Worm (Caenorhabditis elegans) whole organism, L4 larva: ENCODE data around the gene F22F7.8.

Experiments
- Y5F2A.4 ChIP-seq: fragments of 200-800 bp; sonication (Bioruptor generic); optimal IDR thresholded peaks from 2 replicates; lab custom pipeline; 2018; ENCODE audit warnings: mild to moderate bottlenecking, missing genetic modification characterization, missing compliant biosample characterization
- ama-1 ChIP-seq: fragments of 150-350 bp; optimal IDR thresholded peaks from 2 replicates; lab custom pipeline; 2014; ENCODE audit warnings: inconsistent platforms, mixed read lengths
- ceh-82 ChIP-seq: sonication (generic microtip); optimal IDR thresholded peaks from 2 replicates; lab custom pipeline; 2017; ENCODE audit warnings: missing biosample characterization, missing genetic modification characterization
- daf-8 ChIP-seq: fragments of 200-800 bp; sonication (Bioruptor generic); IDR thresholded peaks from 2 replicates; pipeline ENCODE4 v1.3.6; 2022; ENCODE audit warnings: missing genetic modification characterization, missing compliant biosample characterization
- dpl-1 ChIP-seq: fragments of 150-350 bp; optimal IDR thresholded peaks from 2 replicates; lab custom pipeline; 2014; ENCODE audit warnings: missing biosample characterization, missing genetic modification reagents, missing genetic modification characterization
- egl-27 ChIP-seq: sonication (generic microtip); optimal IDR thresholded peaks from 3 replicates; lab custom pipeline; 2017; ENCODE audit warnings: missing biosample characterization, missing genetic modification reagents, missing genetic modification characterization
- fkh-10 ChIP-seq: fragments of 150-350 bp; optimal IDR thresholded peaks from 2 replicates; lab custom pipeline; 2014; ENCODE audit warnings: missing biosample characterization, missing genetic modification reagents, missing genetic modification characterization
- nhr-102 ChIP-seq: sonication (generic microtip); optimal IDR thresholded peaks from 2 replicates; lab custom pipeline; 2016; ENCODE audit warnings: mild to moderate bottlenecking, missing genetic modification characterization, moderate library complexity, missing compliant biosample characterization
- nhr-41 ChIP-seq: fragments of 200-800 bp; sonication (Bioruptor generic); IDR thresholded peaks from 2 replicates; pipeline ENCODE4 v1.3.6; 2022; ENCODE audit warnings: missing genetic modification reagents, missing genetic modification characterization, missing compliant biosample characterization
- nhr-77 ChIP-seq: fragments of 150-350 bp; optimal IDR thresholded peaks from 2 replicates; lab custom pipeline; 2014; ENCODE audit warnings: missing biosample characterization, missing genetic modification characterization
- pqm-1 ChIP-seq: sonication (generic microtip); optimal IDR thresholded peaks from 2 replicates; lab custom pipeline; 2017; ENCODE audit warnings: missing biosample characterization, missing genetic modification characterization
- set-16 ChIP-seq: fragments of 200-800 bp; sonication (Bioruptor generic); IDR thresholded peaks from 2 replicates; pipeline ENCODE4 v1.3.6; 2022; ENCODE audit warnings: missing genetic modification reagents, missing genetic modification characterization, missing compliant biosample characterization
- unc-62 ChIP-seq, 3 experiments: fragments of 150-350 bp in 1 of 3; sonication (generic microtip); optimal IDR thresholded peaks in 2 of 3; peaks in 1 of 3; 1 replicate in 1 of 3; 2 replicates in 2 of 3; lab custom pipeline; 2014 to 2017; ENCODE audit warnings: missing biosample characterization in 3 of 3, missing genetic modification characterization in 3 of 3, missing genetic modification reagents in 3 of 3, missing genotype in 1 of 3
- zag-1 ChIP-seq: fragments of 150-350 bp; optimal IDR thresholded peaks from 2 replicates; lab custom pipeline; 2014; ENCODE audit warnings: missing biosample characterization, missing genetic modification characterization

DNA sequence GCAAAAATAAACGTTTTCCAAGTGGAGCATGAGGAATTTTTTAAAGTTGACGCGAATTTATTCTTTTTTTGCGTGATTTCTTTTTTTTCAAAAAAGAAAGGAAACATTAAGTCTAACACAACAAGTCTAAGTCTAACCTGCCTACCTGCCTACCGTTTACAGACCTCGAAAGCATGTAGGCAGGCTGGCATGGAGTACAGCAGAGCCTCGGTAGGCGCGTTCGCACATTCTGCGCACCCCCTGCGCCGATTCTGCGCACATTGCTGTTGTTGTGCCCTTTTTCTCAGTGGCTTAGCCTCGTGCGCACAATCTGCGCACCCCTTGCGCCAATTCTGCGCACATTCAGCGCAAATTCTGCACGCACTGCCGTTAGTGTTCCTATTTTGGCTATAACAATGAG is 37.9 kb downstream of the F22F7.8 start:
- TF ChIP-seq ama-1 (lab: Kevin White, UChicago) (no peak), nhr-41 (GFP tag; lab: Robert Waterston, UW) (no peak), zag-1 (no peak), egl-27 (tag; lab: Kevin White, UChicago) (no peak), nhr-77 (tag; lab: Kevin White, UChicago) (no peak), Y5F2A.4 (no peak), ceh-82 (no peak), daf-8 (GFP tag; lab: Robert Waterston, UW) (no peak), unc-62 (GFP tag; optimal IDR thresholded peaks at IDR 0.05 in 1 of 2; lab: Kevin White, UChicago) (no peak), unc-62 (tag; optimal IDR thresholded peaks at IDR 0.05; lab: Kevin White, UChicago) (no peak), pqm-1 (no peak), nhr-102 (tag; lab: Kevin White, UChicago) (no peak), dpl-1 (GFP tag; lab: Kevin White, UChicago) (no peak), fkh-10 (no peak), set-16 (peak; percentile 48; the same call in 1 of the 2 replicates)
